Fruit fly (Drosophila melanogaster): ENCODE results near the gene CG14570.

Gene CG14570

DNA sequence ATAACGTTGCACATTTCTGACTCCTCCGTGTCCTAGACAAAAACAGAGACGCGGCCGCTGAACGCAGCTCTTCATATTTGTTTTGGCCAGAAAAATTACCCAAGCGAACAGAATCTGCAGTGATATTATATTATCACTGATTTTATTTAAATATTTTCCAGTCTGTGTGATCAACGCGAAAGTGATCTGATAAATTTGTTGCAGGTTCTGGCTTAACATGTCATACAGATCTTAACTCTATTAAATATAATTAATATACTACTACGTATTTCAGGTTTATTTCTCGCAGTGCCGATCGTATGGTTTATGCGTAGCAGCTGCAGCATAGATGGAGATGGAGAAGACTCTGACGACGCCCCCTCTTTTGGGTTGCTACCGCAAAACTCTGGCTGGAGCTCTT, 9.4 kb downstream of the CG14570 start (continued):
- TF ChIP-seq CG16779 (tag; optimal IDR thresholded peaks at IDR 0.05), result no peak
- TF ChIP-seq Hr38 (GFP tag; optimal IDR thresholded peaks at IDR 0.05), result no peak
- no peak for TF ChIP-seq dac (GFP tag; optimal IDR thresholded peaks at IDR 0.05)
- no peak for TF ChIP-seq CG6276 (GFP tag; optimal IDR thresholded peaks at IDR 0.05)
- TF ChIP-seq Met (GFP tag; optimal IDR thresholded peaks at IDR 0.05), result peak; percentile 41
- peak; percentile 49 for TF ChIP-seq acj6 (GFP tag; optimal IDR thresholded peaks at IDR 0.05)
- TF ChIP-seq CG6854 (GFP tag; optimal IDR thresholded peaks at IDR 0.05), result no peak
- TF ChIP-seq Sox102F (GFP tag; optimal IDR thresholded peaks at IDR 0.05), result peak; percentile 16
- no peak for TF ChIP-seq Ets21C (GFP tag; optimal IDR thresholded peaks at IDR 0.05)

DNA sequence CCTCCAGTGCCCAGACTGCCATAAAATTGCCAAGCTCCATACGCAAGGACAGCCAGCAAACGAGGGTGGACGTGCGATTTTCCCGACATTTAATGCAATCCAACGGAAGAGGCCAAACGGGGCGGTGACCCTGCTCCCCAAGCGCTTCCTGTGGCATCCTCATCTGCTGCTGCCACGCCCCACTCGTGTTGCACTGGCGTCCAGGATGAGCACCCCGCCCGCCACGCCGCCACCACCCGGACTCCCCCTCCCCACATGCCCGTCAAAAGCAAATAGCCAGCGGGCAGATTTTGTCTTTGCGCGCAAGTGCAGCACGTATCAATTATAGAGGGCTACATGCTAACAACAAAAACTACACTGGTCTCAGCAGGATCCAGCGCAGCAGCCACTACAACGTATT, 12.0 kb downstream of the CG14570 start:
- no peak for TF ChIP-seq pdm3 (GFP tag; optimal IDR thresholded peaks at IDR 0.05)
- no peak for TF ChIP-seq CG9139 (GFP tag; optimal IDR thresholded peaks at IDR 0.05)
- no peak for TF ChIP-seq CG16779 (tag; optimal IDR thresholded peaks at IDR 0.05)
- TF ChIP-seq Ets21C (GFP tag; optimal IDR thresholded peaks at IDR 0.05), result no peak
- TF ChIP-seq CG3032 (tag; optimal IDR thresholded peaks at IDR 0.05), result no peak
- TF ChIP-seq Sox15 (GFP tag; optimal IDR thresholded peaks at IDR 0.05), result no peak
- TF ChIP-seq CG15336 (GFP tag; IDR thresholded peaks at IDR 0.05), result no peak
- TF ChIP-seq svp (GFP tag), result peak; percentile 1
- no peak for TF ChIP-seq CG11902 (GFP tag; optimal IDR thresholded peaks at IDR 0.05)
- no peak for TF ChIP-seq achi (GFP tag; optimal IDR thresholded peaks at IDR 0.05)
- TF ChIP-seq Smox (GFP tag; optimal IDR thresholded peaks at IDR 0.05), result no peak
- no peak for TF ChIP-seq Met (GFP tag; optimal IDR thresholded peaks at IDR 0.05)
- no peak for TF ChIP-seq CG31627 (GFP tag; optimal IDR thresholded peaks at IDR 0.05)
- TF ChIP-seq CG1621 (tag; optimal IDR thresholded peaks at IDR 0.05), result peak; percentile 10

DNA sequence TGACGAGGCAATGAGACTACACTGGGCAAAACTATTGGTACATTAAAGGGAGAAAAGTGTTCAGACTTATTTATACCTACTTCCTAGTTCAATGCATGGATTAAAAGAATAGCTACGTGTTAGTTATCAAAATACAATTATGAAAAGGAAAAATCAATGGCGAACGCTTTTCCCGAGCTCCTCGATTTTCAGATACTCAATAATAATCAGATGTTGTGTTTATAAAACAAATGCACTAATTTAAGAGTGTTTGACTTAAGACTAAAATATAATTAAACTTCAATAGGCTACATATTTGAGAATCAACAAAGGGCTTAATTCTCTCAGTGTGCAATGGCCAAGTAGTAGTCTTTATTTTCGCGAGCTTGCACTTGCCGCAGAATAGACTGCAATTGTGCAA, 14.3 kb downstream of the CG14570 start:
- TF ChIP-seq eg (GFP tag; IDR thresholded peaks at IDR 0.05) (0 out of 3 replicates have a peak, but pooled peaks have one; percentile 30), Hr39 (GFP tag; optimal IDR thresholded peaks at IDR 0.05) (peak; percentile 25), Hr38 (GFP tag; optimal IDR thresholded peaks at IDR 0.05) (no peak), CG3919 (GFP tag; optimal IDR thresholded peaks at IDR 0.05) (peak; percentile 48), CG34406 (GFP tag; optimal IDR thresholded peaks at IDR 0.05) (no peak), CG10631 (GFP tag; optimal IDR thresholded peaks at IDR 0.05) (peak; percentile 58), cyc (GFP tag; optimal IDR thresholded peaks at IDR 0.05) (no peak), Sox14 (GFP tag; optimal IDR thresholded peaks at IDR 0.05) (peak; percentile 30), CG4318 (GFP tag; optimal IDR thresholded peaks at IDR 0.05) (peak; percentile 52), OdsH (GFP tag; optimal IDR thresholded peaks at IDR 0.05) (peak; percentile 54), CG6163 (GFP tag; IDR thresholded peaks at IDR 0.05) (peak; percentile 41; the same call in 1 of the 3 replicates), Hr4 (GFP tag; optimal IDR thresholded peaks at IDR 0.05) (peak; percentile 70), CG10669 (GFP tag; optimal IDR thresholded peaks at IDR 0.05) (peak; percentile 9), CG6808 (GFP tag; optimal IDR thresholded peaks at IDR 0.05) (peak; percentile 34), CG31627 (GFP tag; optimal IDR thresholded peaks at IDR 0.05) (peak; percentile 14), Sox102F (GFP tag; optimal IDR thresholded peaks at IDR 0.05) (peak; percentile 10), Lpt (GFP tag; optimal IDR thresholded peaks at IDR 0.05) (peak; percentile 50), CG32006 (GFP tag; optimal IDR thresholded peaks at IDR 0.05) (peak; percentile 83), esn (GFP tag; optimal IDR thresholded peaks at IDR 0.05) (peak; percentile 36), Gug (GFP tag; IDR thresholded peaks at IDR 0.05) (peak; percentile 13; the same call in 1 of the 2 replicates), CG9139 (GFP tag; optimal IDR thresholded peaks at IDR 0.05) (no peak), svp (GFP tag) (no peak), Ets96B (tag; optimal IDR thresholded peaks at IDR 0.05) (peak; percentile 46), net (GFP tag; optimal IDR thresholded peaks at IDR 0.05) (peak; percentile 16), CG3032 (tag; optimal IDR thresholded peaks at IDR 0.05) (peak; percentile 41), fd59A (GFP tag; optimal IDR thresholded peaks at IDR 0.05) (peak; percentile 35), spab (GFP tag; optimal IDR thresholded peaks at IDR 0.05) (peak; percentile 28), CG11294 (GFP tag; IDR thresholded peaks at IDR 0.05) (no peak), CG15336 (GFP tag; IDR thresholded peaks at IDR 0.05) (peak; percentile 31; the same call in 1 of the 2 replicates), dac (GFP tag; optimal IDR thresholded peaks at IDR 0.05) (peak; percentile 55), salr (GFP tag; optimal IDR thresholded peaks at IDR 0.05) (peak in 1 of 2 experiments; percentile 68), CG6792 (GFP tag; optimal IDR thresholded peaks at IDR 0.05) (peak; percentile 3), CG6276 (GFP tag; optimal IDR thresholded peaks at IDR 0.05) (peak; percentile 11), CG16779 (tag; optimal IDR thresholded peaks at IDR 0.05) (peak; percentile 13), Met (GFP tag; optimal IDR thresholded peaks at IDR 0.05) (peak; percentile 13), Eip75B (GFP tag; optimal IDR thresholded peaks at IDR 0.05) (peak; percentile 29), CG1621 (tag; optimal IDR thresholded peaks at IDR 0.05) (peak; percentile 3), CG8119 (GFP tag; IDR thresholded peaks at IDR 0.05) (peak; percentile 46; the same call in 1 of the 3 replicates), Smox (GFP tag; optimal IDR thresholded peaks at IDR 0.05) (peak; percentile 25), CG11902 (GFP tag; optimal IDR thresholded peaks at IDR 0.05) (no peak), pdm3 (GFP tag; optimal IDR thresholded peaks at IDR 0.05) (peak; percentile 49)
